Worm (Caenorhabditis elegans): ENCODE data around the gene F17C11.26.
A peak's percentile ranks its signal among the peaks of the same experiment; 100 is the strongest.

F17C11.26 gene

DNA sequence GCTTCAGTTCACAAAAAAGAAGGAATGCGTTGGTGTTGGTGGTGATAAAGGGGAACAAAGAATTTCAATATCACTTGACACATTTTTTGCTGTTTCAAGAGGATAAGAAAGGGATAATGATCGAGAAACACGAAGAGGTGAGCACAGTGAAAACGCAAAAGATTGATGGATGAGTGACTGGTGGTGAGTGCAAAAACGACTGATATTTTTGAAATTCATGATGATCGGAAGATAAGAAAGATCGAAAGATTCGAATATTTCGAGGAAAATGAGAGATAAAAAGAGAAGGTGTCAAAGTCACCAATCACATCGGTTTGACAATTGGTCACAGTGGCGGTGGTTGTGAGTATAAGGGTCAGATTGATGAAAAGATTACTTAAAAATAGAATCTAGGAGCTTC lies 25.3 kb upstream of the F17C11.26 start:
- TF ChIP-seq him-1 (tag; optimal IDR thresholded peaks at IDR 0.05) = no peak
- no peak for TF ChIP-seq dao-5 (tag; optimal IDR thresholded peaks at IDR 0.05)
- no peak for TF ChIP-seq W03F9.2 (tag; optimal IDR thresholded peaks at IDR 0.05)

DNA sequence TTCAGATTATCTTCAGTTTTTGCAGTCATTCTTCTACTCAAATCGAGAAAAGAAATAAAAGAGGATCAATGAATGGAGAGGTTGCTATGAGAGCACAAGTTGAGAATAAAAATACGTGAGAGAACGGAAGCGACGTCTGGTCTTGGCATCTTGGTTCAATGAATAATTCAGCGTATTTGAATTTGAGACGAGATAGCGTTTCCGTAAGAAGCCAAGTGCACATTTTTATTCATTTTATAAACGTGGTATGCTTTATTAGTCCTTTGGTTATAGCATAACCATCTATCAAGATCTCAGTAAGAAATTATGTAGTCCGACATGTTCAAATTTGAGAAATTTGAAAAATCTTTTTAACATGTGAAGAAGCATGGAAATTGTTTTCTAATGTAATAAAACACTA lies 22.9 kb upstream of the F17C11.26 start, which contains the start of gene F58B4.2:
Gene F58B4.2 (minus strand): TSS at position 101 of the 400 bp plus-strand sequence.
- TF ChIP-seq him-1 (tag; optimal IDR thresholded peaks at IDR 0.05) = no peak

DNA sequence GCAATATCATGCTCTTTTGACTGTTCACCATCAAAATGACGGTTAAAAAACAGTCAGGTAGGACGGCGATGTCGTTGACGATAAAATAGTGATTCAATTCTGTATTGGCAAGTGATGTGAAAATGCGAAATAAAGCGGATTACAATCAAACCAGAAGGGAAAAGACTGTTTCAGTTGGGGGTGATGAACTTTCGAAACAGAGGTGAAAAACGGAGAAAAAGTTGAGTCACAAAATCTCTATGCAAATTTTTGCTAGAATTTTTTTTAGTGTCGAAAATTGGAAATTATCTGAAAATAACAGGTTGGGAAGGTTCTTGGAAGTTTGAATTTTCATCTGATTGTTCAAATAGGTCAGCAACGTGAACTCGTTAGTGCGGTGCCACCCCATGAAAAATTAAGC lies 19.5 kb upstream of the F17C11.26 start, which contains the start of gene nas-31:
Gene nas-31 (minus strand): TSS at position 101 of the 400 bp plus-strand sequence.
- TF ChIP-seq him-1 (tag; optimal IDR thresholded peaks at IDR 0.05) (no peak), W03F9.2 (tag; optimal IDR thresholded peaks at IDR 0.05) (no peak), dao-5 (tag; optimal IDR thresholded peaks at IDR 0.05) (no peak)

DNA sequence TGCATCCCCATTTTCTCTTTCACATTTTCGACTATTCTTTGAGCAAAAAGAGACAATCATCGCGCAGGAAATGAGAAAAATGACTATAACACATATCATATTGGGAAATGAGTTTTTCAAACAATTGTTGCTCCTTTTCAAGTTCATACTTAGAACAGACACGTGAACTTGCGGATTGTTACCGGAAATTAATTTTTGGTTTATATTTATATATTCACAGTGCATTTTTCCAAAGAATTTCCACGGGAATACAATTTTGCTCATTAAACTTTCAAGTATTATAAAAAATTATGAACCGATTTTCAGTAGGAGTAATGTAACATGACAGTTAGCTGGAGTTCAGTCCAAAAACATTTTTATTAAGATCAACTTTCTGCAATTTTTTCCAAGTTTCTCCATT lies 18.0 kb upstream of the F17C11.26 start, which contains the start of gene F58B4.7:
Gene F58B4.7 (minus strand): TSS at position 101 of the 400 bp plus-strand sequence.
- TF ChIP-seq W03F9.2 (tag; optimal IDR thresholded peaks at IDR 0.05) (no peak), dao-5 (tag; optimal IDR thresholded peaks at IDR 0.05) (no peak), him-1 (tag; optimal IDR thresholded peaks at IDR 0.05) (no peak)

DNA sequence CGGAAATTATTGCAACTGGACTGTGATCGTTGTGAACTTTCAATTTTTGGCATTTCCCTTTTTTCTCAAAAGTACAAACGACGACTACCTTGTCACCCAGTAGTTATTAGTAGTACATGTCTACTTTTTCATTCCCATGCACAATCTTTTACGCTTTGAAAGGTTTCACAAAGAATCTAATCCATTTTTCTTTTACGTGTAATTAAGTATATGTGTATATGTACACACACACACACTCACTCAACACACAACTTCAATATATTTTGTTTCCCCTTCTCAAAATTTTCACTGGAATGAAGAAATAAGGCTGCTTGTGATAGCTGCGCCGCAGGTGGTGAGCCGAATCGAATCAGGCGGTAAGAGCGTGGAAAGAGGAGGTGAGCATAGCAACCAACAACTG lies 16.5 kb upstream of the F17C11.26 start, which contains the start of gene F58B4.6:
Gene F58B4.6 (plus strand): TSS at position 301 of the 400 bp plus-strand sequence.
- TF ChIP-seq dao-5 (tag; optimal IDR thresholded peaks at IDR 0.05) (no peak), W03F9.2 (tag; optimal IDR thresholded peaks at IDR 0.05) (no peak), him-1 (tag; optimal IDR thresholded peaks at IDR 0.05) (no peak)

DNA sequence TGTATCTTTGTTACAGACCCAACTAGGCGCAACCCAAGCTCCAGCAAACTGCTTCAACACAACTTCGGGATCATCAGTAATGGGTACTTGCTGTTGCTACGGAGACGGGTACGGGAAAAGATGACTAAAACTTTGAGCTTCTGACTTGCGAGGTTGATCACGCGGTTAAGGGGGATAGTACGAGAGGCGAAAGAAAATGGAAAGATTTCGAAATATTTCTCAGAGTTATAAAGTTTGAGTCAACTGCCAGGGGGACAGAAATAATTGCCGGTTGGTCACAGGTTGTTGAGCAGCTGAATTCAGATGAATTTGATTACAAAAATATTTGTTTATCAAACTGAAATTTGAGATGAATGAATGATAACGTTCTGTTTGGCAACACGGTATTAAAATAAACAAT lies 15.6 kb upstream of the F17C11.26 start:
- TF ChIP-seq dao-5 (tag; optimal IDR thresholded peaks at IDR 0.05) (no peak), W03F9.2 (tag; optimal IDR thresholded peaks at IDR 0.05) (no peak), him-1 (tag; optimal IDR thresholded peaks at IDR 0.05) (no peak)

DNA sequence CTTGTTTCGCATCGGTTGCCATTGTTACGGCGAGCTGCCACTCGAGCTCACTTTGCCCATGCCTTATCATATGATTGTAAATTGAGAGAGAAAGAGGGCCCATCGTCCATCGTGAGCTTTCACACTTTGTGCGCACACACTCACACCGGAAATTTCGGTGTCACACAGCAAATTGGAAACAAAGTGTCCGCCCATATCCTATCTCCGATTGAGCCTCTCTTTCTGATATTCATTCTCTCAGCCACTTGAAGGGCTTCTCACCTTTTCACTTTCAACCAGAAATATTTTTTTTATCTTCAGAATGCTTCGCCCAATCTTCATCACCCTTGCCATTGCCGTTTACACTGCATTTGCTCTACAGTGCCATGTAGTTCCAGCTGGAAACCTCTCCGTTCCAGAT lies 11.7 kb upstream of the F17C11.26 start, which contains the start of gene F58B4.3:
Gene F58B4.3 (plus strand): TSS at position 301 of the 400 bp plus-strand sequence.
- TF ChIP-seq W03F9.2 (tag; optimal IDR thresholded peaks at IDR 0.05) (no peak), dao-5 (tag; optimal IDR thresholded peaks at IDR 0.05) (no peak), him-1 (tag; optimal IDR thresholded peaks at IDR 0.05) (no peak)

DNA sequence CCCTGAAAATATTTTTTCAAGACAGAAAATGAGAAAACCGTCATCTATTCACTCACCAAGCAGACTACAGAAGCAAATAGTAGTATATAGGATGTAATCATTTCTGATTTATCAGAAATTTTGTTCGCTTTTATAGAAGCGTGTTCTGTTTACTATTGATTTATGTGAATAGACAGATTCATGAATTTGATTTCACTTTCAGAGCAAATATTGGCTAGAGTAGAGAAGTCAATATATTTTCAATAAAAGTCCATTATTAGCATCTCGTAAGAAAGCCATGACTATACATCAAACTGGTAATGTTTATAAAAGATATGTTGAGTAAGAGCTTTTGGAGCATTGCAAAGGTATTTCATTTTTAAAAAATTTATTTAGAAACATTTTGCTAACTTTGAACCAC lies 10.1 kb upstream of the F17C11.26 start, which contains the start of gene scvp-1:
Gene scvp-1 (minus strand): TSS at position 101 of the 400 bp plus-strand sequence.
- TF ChIP-seq W03F9.2 (tag; optimal IDR thresholded peaks at IDR 0.05) (no peak), dao-5 (tag; optimal IDR thresholded peaks at IDR 0.05) (no peak), him-1 (tag; optimal IDR thresholded peaks at IDR 0.05) (no peak)

DNA sequence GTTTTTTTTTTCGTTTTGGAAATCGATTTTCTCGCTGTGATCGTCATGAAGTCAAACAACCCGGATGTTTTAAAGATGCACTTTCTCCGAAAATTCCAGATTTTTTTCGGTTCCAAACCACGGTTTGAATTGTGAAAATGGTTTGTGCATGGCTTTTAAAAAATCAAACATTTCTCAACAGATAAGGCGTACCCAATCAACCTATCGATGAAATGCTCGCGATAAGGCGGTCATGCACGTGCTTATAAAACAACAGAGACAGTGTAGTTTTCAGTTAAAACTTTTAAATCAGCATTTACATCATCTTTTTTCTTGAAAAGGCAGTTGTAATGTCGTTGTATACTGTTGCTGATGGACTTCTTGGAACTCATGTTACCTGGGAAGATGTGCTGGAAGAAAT lies 8.8 kb upstream of the F17C11.26 start, which contains the start of gene F58B4.5:
Gene F58B4.5 (plus strand): TSS at position 283 of the 400 bp plus-strand sequence.
- TF ChIP-seq dao-5 (tag; optimal IDR thresholded peaks at IDR 0.05) = no peak
- TF ChIP-seq W03F9.2 (tag; optimal IDR thresholded peaks at IDR 0.05) = peak; percentile 21

DNA sequence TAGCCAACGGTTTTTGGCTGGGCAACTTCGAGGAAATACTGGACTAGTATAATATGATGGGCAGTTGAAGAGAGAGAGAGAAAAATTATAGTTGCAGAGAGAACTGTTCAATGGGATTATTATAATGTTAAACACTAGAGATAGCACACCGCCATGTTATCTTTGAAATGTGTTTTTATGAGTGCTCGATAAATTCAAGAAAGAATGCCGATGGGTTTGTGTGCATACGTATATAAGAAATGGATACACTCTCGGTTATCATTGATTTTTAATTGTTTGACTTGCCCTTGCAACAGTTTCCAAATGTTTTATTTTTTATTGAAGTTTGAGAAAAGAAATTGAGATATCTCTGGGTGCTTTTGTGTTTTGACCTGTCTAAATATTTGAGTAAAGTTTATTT lies 4.6 kb upstream of the F17C11.26 start, which contains the start of gene F17C11.12:
Gene F17C11.12 (minus strand): TSS at position 240 of the 400 bp plus-strand sequence.
- TF ChIP-seq dao-5 (tag; optimal IDR thresholded peaks at IDR 0.05) = no peak
- TF ChIP-seq W03F9.2 (tag; optimal IDR thresholded peaks at IDR 0.05) = no peak
- TF ChIP-seq him-1 (tag; optimal IDR thresholded peaks at IDR 0.05) = no peak

DNA sequence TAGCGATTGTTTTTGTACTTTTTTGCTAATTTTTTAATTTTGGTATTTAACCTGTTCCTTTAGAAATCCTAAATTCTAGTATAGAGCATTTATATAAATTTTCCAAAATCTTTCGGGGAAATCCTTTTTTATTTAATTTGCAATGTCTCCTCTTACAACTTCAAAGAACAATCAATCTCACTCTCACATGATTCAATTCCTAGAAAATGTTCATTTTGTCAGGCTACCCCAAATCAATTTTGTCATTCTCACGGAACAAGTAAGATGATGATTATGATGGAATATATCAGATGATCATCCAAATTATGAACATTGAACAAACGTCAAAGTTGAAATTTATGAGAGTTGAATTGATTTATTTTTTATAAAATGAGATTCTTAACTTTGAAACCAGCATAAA lies 4.0 kb upstream of the F17C11.26 start:
- TF ChIP-seq W03F9.2 (tag; optimal IDR thresholded peaks at IDR 0.05) (peak; percentile 10), dao-5 (tag; optimal IDR thresholded peaks at IDR 0.05) (no peak), him-1 (tag; optimal IDR thresholded peaks at IDR 0.05) (no peak)

DNA sequence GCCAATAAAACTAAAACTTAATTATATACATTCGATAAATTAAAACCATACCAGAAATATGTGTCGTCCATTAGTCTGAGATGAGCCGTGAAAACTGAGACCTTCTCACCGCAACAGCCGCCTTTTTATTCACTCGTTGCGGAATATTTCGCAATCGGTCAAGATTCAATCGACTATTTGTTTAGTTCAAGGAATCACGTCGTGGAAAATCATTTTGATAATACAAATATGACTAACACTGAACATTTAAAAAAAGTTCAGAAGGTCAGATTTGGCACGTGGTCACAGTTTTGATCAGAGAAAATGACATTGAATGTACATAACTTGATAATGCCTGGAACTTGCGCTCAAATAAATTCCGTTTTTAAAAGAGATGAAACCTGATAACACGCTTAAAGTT lies 2.5 kb upstream of the F17C11.26 start, which contains the start of gene F17C11.11:
Gene F17C11.11 (minus strand): TSS at position 79 of the 400 bp plus-strand sequence.
- TF ChIP-seq dao-5 (tag; optimal IDR thresholded peaks at IDR 0.05) (no peak), him-1 (tag; optimal IDR thresholded peaks at IDR 0.05) (no peak), W03F9.2 (tag; optimal IDR thresholded peaks at IDR 0.05) (no peak)

DNA sequence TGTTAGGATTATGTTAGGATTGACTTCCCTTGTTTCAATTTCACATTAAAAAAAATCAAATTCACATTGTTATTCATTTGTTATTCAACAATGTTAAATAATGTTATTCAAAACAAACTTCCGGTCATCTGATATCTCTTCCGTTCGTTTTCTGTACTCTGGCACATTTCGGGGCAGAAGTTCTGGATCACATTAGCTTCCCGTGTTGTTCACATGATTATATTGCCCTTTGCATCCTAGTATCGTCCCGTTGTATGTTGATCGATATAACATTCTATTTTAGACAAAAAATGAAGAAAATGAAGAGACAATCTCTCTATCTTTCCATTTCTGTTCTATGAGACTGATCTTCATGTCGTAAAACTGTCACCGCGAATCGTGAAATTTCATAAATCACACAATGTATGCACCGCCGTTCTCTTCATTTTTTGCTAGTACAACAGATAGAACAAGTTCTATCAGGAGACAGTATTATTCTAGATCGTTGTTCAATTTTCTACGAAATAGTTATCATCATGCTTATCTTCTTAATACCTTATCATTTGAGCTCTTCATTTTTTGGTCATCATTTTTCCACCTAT lies 1.2 kb upstream of the F17C11.26 start:
- TF ChIP-seq him-1 (tag; optimal IDR thresholded peaks at IDR 0.05) (no peak), dao-5 (tag; optimal IDR thresholded peaks at IDR 0.05) (no peak), W03F9.2 (tag; optimal IDR thresholded peaks at IDR 0.05) (no peak)

DNA sequence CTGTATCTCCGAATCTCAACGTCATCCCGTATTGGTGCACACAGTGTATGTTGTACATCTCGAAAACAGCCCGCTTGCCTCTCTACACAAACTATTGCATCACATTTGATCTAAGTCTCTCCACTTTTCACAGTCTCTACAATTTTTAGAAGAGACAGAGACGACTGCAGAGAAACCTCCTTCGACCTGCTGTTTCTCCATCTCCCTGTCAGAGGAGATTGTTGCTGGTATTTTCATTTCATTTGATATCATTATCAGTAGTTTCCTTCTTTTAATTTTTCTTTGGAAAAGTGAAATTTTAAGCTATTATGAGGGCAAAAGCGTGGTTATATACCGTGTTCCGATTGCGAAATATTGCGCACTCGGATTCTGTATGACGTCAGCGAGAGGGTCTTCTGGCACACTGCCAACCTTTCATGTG lies 669 bp upstream of the F17C11.26 start:
- TF ChIP-seq him-1 (tag; optimal IDR thresholded peaks at IDR 0.05) (no peak), W03F9.2 (tag; optimal IDR thresholded peaks at IDR 0.05) (peak; percentile 19)

DNA sequence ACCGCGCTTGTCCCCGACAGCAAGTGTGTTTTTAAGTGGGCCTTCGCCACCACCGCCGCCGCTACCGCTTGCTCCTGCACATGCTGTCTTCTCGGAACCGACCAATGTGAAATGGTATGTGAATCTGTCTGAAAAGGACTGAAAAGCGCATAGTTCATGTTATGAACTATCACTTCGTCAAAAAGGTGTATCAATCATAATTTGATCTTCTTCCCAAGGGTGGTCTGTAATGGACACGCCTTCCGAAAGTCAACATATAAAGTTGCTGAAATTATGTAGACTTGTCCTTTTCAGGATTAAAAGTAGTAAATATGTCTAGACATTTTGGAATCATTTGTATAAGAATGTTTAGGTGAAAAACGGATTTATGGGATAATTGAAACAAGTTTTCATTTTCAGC lies 911 bp downstream of the F17C11.26 start, which contains the start of gene zip-9:
Gene zip-9 (plus strand): TSS at position 301 of the 400 bp plus-strand sequence.
- no peak for TF ChIP-seq him-1 (tag; optimal IDR thresholded peaks at IDR 0.05)
- TF ChIP-seq dao-5 (tag; optimal IDR thresholded peaks at IDR 0.05) = no peak
- TF ChIP-seq W03F9.2 (tag; optimal IDR thresholded peaks at IDR 0.05) = no peak

Measured in whole organism, L4/young adult.